Fruit fly (Drosophila melanogaster) whole organism, prepupa: ENCODE measurements around the gene CG11964.
A peak's percentile ranks its signal among the peaks of the same experiment; 100 is the strongest.

Source experiments
- Blimp-1 ChIP-seq: fragments of 200-800 bp; sonication (Bioruptor generic); optimal IDR thresholded peaks from 3 replicates; lab custom pipeline; 2017; ENCODE audit warnings: missing biosample characterization, missing genetic modification characterization, mild to moderate bottlenecking, moderate library complexity, missing genetic modification reagents
- CG10631 ChIP-seq: fragments of 200-800 bp; sonication (Bioruptor generic); optimal IDR thresholded peaks from 2 replicates; lab custom pipeline; 2016; ENCODE audit warnings: missing biosample characterization, missing genetic modification characterization
- CG10669 ChIP-seq: fragments of 200-800 bp; sonication (Bioruptor generic); optimal IDR thresholded peaks from 3 replicates; lab custom pipeline; 2018; ENCODE audit warnings: missing biosample characterization, mild to moderate bottlenecking, missing genetic modification characterization, moderate library complexity
- CG11294 ChIP-seq: fragments of 200-800 bp; sonication (Bioruptor generic); IDR thresholded peaks from 2 replicates; pipeline ENCODE4 v1.3.6; 2022; ENCODE audit warnings: missing biosample characterization, missing genetic modification characterization
- CG11762 ChIP-seq: fragments of 200-800 bp; sonication (Bioruptor generic); optimal IDR thresholded peaks from 3 replicates; lab custom pipeline; 2016; ENCODE audit warnings: missing biosample characterization, missing genetic modification characterization; ENCODE audit not compliant: insufficient read depth
- CG1621 ChIP-seq: fragments of 200-800 bp; sonication (Bioruptor generic); optimal IDR thresholded peaks from 3 replicates; lab custom pipeline; 2018; ENCODE audit warnings: missing biosample characterization, mild to moderate bottlenecking, missing genetic modification characterization
- CG16779 ChIP-seq: fragments of 200-800 bp; sonication (Bioruptor generic); optimal IDR thresholded peaks from 3 replicates; lab custom pipeline; 2017; ENCODE audit warnings: missing biosample characterization, mild to moderate bottlenecking, missing genetic modification characterization
- CG3032 ChIP-seq: fragments of 200-800 bp; optimal IDR thresholded peaks from 2 replicates; lab custom pipeline; 2019; ENCODE audit warnings: missing biosample characterization, mild to moderate bottlenecking, missing genetic modification characterization, moderate library complexity
- CG31627 ChIP-seq: fragments of 200-800 bp; sonication (Bioruptor generic); optimal IDR thresholded peaks from 3 replicates; lab custom pipeline; 2016; ENCODE audit warnings: missing biosample characterization, missing genetic modification characterization
- CG32006 ChIP-seq: fragments of 200-800 bp; sonication (Bioruptor generic); optimal IDR thresholded peaks from 3 replicates; lab custom pipeline; 2017; ENCODE audit warnings: missing biosample characterization, mild to moderate bottlenecking, missing genetic modification characterization
- CG34406 ChIP-seq: fragments of 200-800 bp; sonication (Bioruptor generic); optimal IDR thresholded peaks from 3 replicates; lab custom pipeline; 2016; ENCODE audit warnings: missing biosample characterization, missing genetic modification characterization
- CG3919 ChIP-seq: fragments of 200-800 bp; sonication (Bioruptor generic); optimal IDR thresholded peaks from 3 replicates; lab custom pipeline; 2016; ENCODE audit warnings: missing biosample characterization, missing genetic modification characterization
- CG4318 ChIP-seq: fragments of 200-800 bp; sonication (Bioruptor generic); optimal IDR thresholded peaks from 3 replicates; lab custom pipeline; 2017; ENCODE audit warnings: missing biosample characterization, mild to moderate bottlenecking, missing genetic modification characterization
- CG6276 ChIP-seq: fragments of 200-800 bp; sonication (Bioruptor generic); optimal IDR thresholded peaks from 2 replicates; lab custom pipeline; 2017; ENCODE audit warnings: missing biosample characterization, mild to moderate bottlenecking, missing genetic modification characterization
- CG6792 ChIP-seq: fragments of 200-800 bp; sonication (Bioruptor generic); optimal IDR thresholded peaks from 3 replicates; lab custom pipeline; 2016; ENCODE audit warnings: missing biosample characterization, missing genetic modification characterization
- CG6808 ChIP-seq: fragments of 200-800 bp; sonication (Bioruptor generic); optimal IDR thresholded peaks from 3 replicates; lab custom pipeline; 2017; ENCODE audit warnings: missing biosample characterization, missing genetic modification characterization, mild to moderate bottlenecking, moderate library complexity, missing genetic modification reagents
- CG6854 ChIP-seq: fragments of 200-800 bp; sonication (Bioruptor generic); optimal IDR thresholded peaks from 2 replicates; lab custom pipeline; 2017; ENCODE audit warnings: missing biosample characterization, mild to moderate bottlenecking, missing genetic modification characterization
- CG7368 ChIP-seq: fragments of 200-800 bp; sonication (Bioruptor generic); optimal IDR thresholded peaks from 3 replicates; lab custom pipeline; 2016; ENCODE audit warnings: missing biosample characterization, missing genetic modification characterization
- CG8119 ChIP-seq: fragments of 200-800 bp; sonication (Bioruptor generic); IDR thresholded peaks from 3 replicates; pipeline ENCODE4 v1.3.6; 2022; ENCODE audit warnings: missing biosample characterization, missing genetic modification characterization
- CG8319 ChIP-seq: fragments of 200-800 bp; sonication (Bioruptor generic); optimal IDR thresholded peaks from 3 replicates; lab custom pipeline; 2016; ENCODE audit warnings: missing biosample characterization, missing genetic modification characterization
- CG8632 ChIP-seq: fragments of 200-800 bp; sonication (Bioruptor generic); optimal IDR thresholded peaks from 3 replicates; lab custom pipeline; 2016; ENCODE audit warnings: missing biosample characterization, missing genetic modification characterization
- CG9139 ChIP-seq: fragments of 200-800 bp; sonication (Bioruptor generic); optimal IDR thresholded peaks from 3 replicates; lab custom pipeline; 2017; ENCODE audit warnings: missing biosample characterization, mild to moderate bottlenecking, missing genetic modification characterization
- Eip75B ChIP-seq: fragments of 200-800 bp; sonication (Bioruptor generic); optimal IDR thresholded peaks from 3 replicates; lab custom pipeline; 2016; ENCODE audit warnings: missing biosample characterization, missing genetic modification characterization
- Eip78C ChIP-seq: fragments of 200-800 bp; sonication (Bioruptor generic); peaks from one replicate; lab custom pipeline; 2016; ENCODE audit warnings: missing biosample characterization, missing genetic modification characterization
- Eip93F ChIP-seq: fragments of 200-800 bp; sonication (Bioruptor generic); optimal IDR thresholded peaks from 2 replicates; lab custom pipeline; 2016; ENCODE audit warnings: missing biosample characterization, mild to moderate bottlenecking, missing genetic modification characterization
- Ets21C ChIP-seq: fragments of 200-800 bp; sonication (Bioruptor generic); optimal IDR thresholded peaks from 3 replicates; lab custom pipeline; 2016; ENCODE audit warnings: missing biosample characterization, missing genetic modification characterization
- Gug ChIP-seq: fragments of 200-800 bp; sonication (Bioruptor generic); IDR thresholded peaks from 2 replicates; pipeline ENCODE4 v1.3.6; 2022; ENCODE audit warnings: missing biosample characterization, missing genetic modification characterization
- Hr38 ChIP-seq: sonication (Bioruptor generic); optimal IDR thresholded peaks from 2 replicates; lab custom pipeline; 2016; ENCODE audit warnings: missing biosample characterization, missing genetic modification characterization
- Hr39 ChIP-seq: fragments of 200-800 bp; sonication (Bioruptor generic); optimal IDR thresholded peaks from 2 replicates; lab custom pipeline; 2016; ENCODE audit warnings: missing biosample characterization, missing genetic modification characterization
- Hr4 ChIP-seq: fragments of 200-800 bp; sonication (Bioruptor generic); optimal IDR thresholded peaks from 3 replicates; lab custom pipeline; 2016; ENCODE audit warnings: missing biosample characterization, missing genetic modification characterization
- Lpt ChIP-seq: fragments of 200-800 bp; sonication (Bioruptor generic); optimal IDR thresholded peaks from 3 replicates; lab custom pipeline; 2016; ENCODE audit warnings: missing biosample characterization, missing genetic modification characterization
- OdsH ChIP-seq: fragments of 200-800 bp; sonication (Bioruptor generic); optimal IDR thresholded peaks from 3 replicates; lab custom pipeline; 2016; ENCODE audit warnings: missing biosample characterization, missing genetic modification characterization
- Smox ChIP-seq: fragments of 200-800 bp; sonication (Bioruptor generic); optimal IDR thresholded peaks from 3 replicates; lab custom pipeline; 2016; ENCODE audit warnings: missing biosample characterization, missing genetic modification characterization
- Sox102F ChIP-seq: fragments of 200-800 bp; sonication (Bioruptor generic); optimal IDR thresholded peaks from 2 replicates; lab custom pipeline; 2016; ENCODE audit warnings: missing biosample characterization, mild to moderate bottlenecking, missing genetic modification characterization
- Sox14 ChIP-seq: fragments of 200-800 bp; sonication (Bioruptor generic); optimal IDR thresholded peaks from 3 replicates; lab custom pipeline; 2016; ENCODE audit warnings: missing biosample characterization, missing genetic modification characterization
- Sox15 ChIP-seq: fragments of 200-800 bp; sonication (Bioruptor generic); optimal IDR thresholded peaks from 3 replicates; lab custom pipeline; 2016; ENCODE audit warnings: missing biosample characterization, missing genetic modification characterization
- achi ChIP-seq: fragments of 200-800 bp; sonication (Bioruptor generic); optimal IDR thresholded peaks from 3 replicates; lab custom pipeline; 2016; ENCODE audit warnings: missing biosample characterization, missing genetic modification characterization
- acj6 ChIP-seq: fragments of 200-800 bp; sonication (Bioruptor generic); optimal IDR thresholded peaks from 3 replicates; lab custom pipeline; 2016; ENCODE audit warnings: missing biosample characterization, missing genetic modification characterization
- dac ChIP-seq: fragments of 200-800 bp; sonication (Bioruptor generic); optimal IDR thresholded peaks from 2 replicates; lab custom pipeline; 2017; ENCODE audit warnings: missing biosample characterization, mild to moderate bottlenecking, missing genetic modification characterization
- dsx ChIP-seq: fragments of 200-800 bp; optimal IDR thresholded peaks from 3 replicates; lab custom pipeline; 2019; ENCODE audit warnings: missing biosample characterization, mild to moderate bottlenecking, missing genetic modification characterization, moderate library complexity; ENCODE audit not compliant: poor library complexity, severe bottlenecking
- eg ChIP-seq: fragments of 200-800 bp; sonication (Bioruptor generic); IDR thresholded peaks from 3 replicates; pipeline ENCODE4 v1.3.6; 2022; ENCODE audit warnings: missing biosample characterization, missing genetic modification characterization
- fd59A ChIP-seq: fragments of 200-800 bp; sonication (Bioruptor generic); optimal IDR thresholded peaks from 2 replicates; lab custom pipeline; 2017; ENCODE audit warnings: missing biosample characterization, mild to moderate bottlenecking, missing genetic modification characterization, missing genetic modification reagents
- fkh ChIP-seq: fragments of 200-800 bp; sonication (Bioruptor generic); optimal IDR thresholded peaks from 3 replicates; lab custom pipeline; 2017; ENCODE audit warnings: missing biosample characterization, mild to moderate bottlenecking, missing genetic modification characterization, moderate library complexity
- lz ChIP-seq: fragments of 200-800 bp; sonication (Bioruptor generic); optimal IDR thresholded peaks from 3 replicates; lab custom pipeline; 2016; ENCODE audit warnings: missing biosample characterization, missing genetic modification characterization
- net ChIP-seq: fragments of 200-800 bp; sonication (Bioruptor generic); optimal IDR thresholded peaks from 3 replicates; lab custom pipeline; 2016; ENCODE audit warnings: missing biosample characterization, missing genetic modification characterization
- pdm3 ChIP-seq: fragments of 200-800 bp; sonication (Bioruptor generic); optimal IDR thresholded peaks from 3 replicates; lab custom pipeline; 2016; ENCODE audit warnings: missing biosample characterization, missing genetic modification characterization
- ss ChIP-seq, 2 experiments: fragments of 200-800 bp; sonication (Bioruptor generic); optimal IDR thresholded peaks; 2 replicates in 1 of 2; 3 replicates in 1 of 2; lab custom pipeline; 2017 to 2018; ENCODE audit warnings: mild to moderate bottlenecking in 2 of 2, missing biosample characterization in 2 of 2, missing genetic modification characterization in 2 of 2, moderate library complexity in 1 of 2

Gene CG11964

dm6 chr3R:8978768-8979167 lies 33.9 kb upstream of the CG11964 start (continued):
- TF ChIP-seq CG9139, result peak; percentile 25
- TF ChIP-seq CG32006 (GFP tag; lab: Kevin White, UChicago), result peak; percentile 63
- peak; percentile 37 for TF ChIP-seq CG3032 (tag; lab: Kevin White, UChicago)
- TF ChIP-seq Eip75B (GFP tag; lab: Kevin White, UChicago), result peak; percentile 51
- TF ChIP-seq CG8319, result peak; percentile 69
- peak; percentile 78 for TF ChIP-seq acj6 (GFP tag; lab: Kevin White, UChicago)
- peak; percentile 68 for TF ChIP-seq Sox102F (GFP tag; lab: Kevin White, UChicago)
- TF ChIP-seq CG10631 (GFP tag; lab: Kevin White, UChicago), result peak; percentile 70
- no peak for TF ChIP-seq CG11294
- peak; percentile 25 for TF ChIP-seq Hr4 (GFP tag; lab: Kevin White, UChicago)
- peak; percentile 51 for TF ChIP-seq CG6808
- TF ChIP-seq Gug (GFP tag; lab: Robert Waterston, UW), result no peak
- no peak for TF ChIP-seq Lpt (GFP tag; lab: Kevin White, UChicago)
- no peak for TF ChIP-seq CG4318
- no peak for TF ChIP-seq CG16779
- TF ChIP-seq dsx (GFP tag; lab: Kevin White, UChicago), result no peak
- TF ChIP-seq CG6854 (GFP tag; lab: Kevin White, UChicago), result no peak
- TF ChIP-seq, all 60 proteins: peak for 46

- TF ChIP-seq CG4318 (no peak), CG11294 (no peak), CG3919 (no peak), CG10669 (no peak), OdsH (GFP tag; lab: Kevin White, UChicago) (no peak), Blimp-1 (no peak)
Observed at dm6 chr3R:8976073-8976593, 31.3 kb upstream of the CG11964 start.

- TF ChIP-seq dsx (GFP tag; lab: Kevin White, UChicago), result peak; percentile 13
- TF ChIP-seq CG10669, result peak; percentile 2
- no peak for TF ChIP-seq pdm3 (GFP tag; lab: Kevin White, UChicago)
- TF ChIP-seq net (GFP tag; lab: Kevin White, UChicago), result no peak
- no peak for TF ChIP-seq CG10631 (GFP tag; lab: Kevin White, UChicago)
- peak; percentile 29 for TF ChIP-seq CG1621 (tag; lab: Kevin White, UChicago)
- TF ChIP-seq CG6854 (GFP tag; lab: Kevin White, UChicago), result peak; percentile 13
- TF ChIP-seq CG7368 (GFP tag; lab: Kevin White, UChicago), result no peak
- TF ChIP-seq Sox14 (GFP tag; lab: Kevin White, UChicago), result no peak
- TF ChIP-seq Smox (GFP tag; lab: Kevin White, UChicago), result no peak
- TF ChIP-seq CG3919, result peak; percentile 2
- TF ChIP-seq Ets21C, result no peak
- no peak for TF ChIP-seq CG31627
- TF ChIP-seq lz (GFP tag; lab: Kevin White, UChicago), result no peak
- TF ChIP-seq Blimp-1, result peak; percentile 89
- no peak for TF ChIP-seq Eip93F (GFP tag; lab: Kevin White, UChicago)
- no peak for TF ChIP-seq Hr4 (GFP tag; lab: Kevin White, UChicago)
- TF ChIP-seq CG6276 (GFP tag; lab: Kevin White, UChicago), result peak; percentile 73
- peak; percentile 20 for TF ChIP-seq CG8632 (GFP tag; lab: Kevin White, UChicago)
- no peak for TF ChIP-seq Hr39
- TF ChIP-seq CG9139, result no peak
- TF ChIP-seq fkh (GFP tag; lab: Kevin White, UChicago), result no peak
- TF ChIP-seq acj6 (GFP tag; lab: Kevin White, UChicago), result no peak
- no peak for TF ChIP-seq CG11762 (GFP tag; lab: Kevin White, UChicago)
- TF ChIP-seq Sox102F (GFP tag; lab: Kevin White, UChicago), result no peak
- TF ChIP-seq Hr38 (GFP tag; lab: Kevin White, UChicago), result no peak
- peak; percentile 30 for TF ChIP-seq achi
- TF ChIP-seq eg, result peak; percentile 70
- TF ChIP-seq fd59A, result no peak
- TF ChIP-seq Lpt (GFP tag; lab: Kevin White, UChicago), result peak; percentile 42
- TF ChIP-seq CG6792 (GFP tag; lab: Kevin White, UChicago), result no peak
- TF ChIP-seq ss (GFP tag; optimal IDR thresholded peaks at IDR 0.05; lab: Kevin White, UChicago), result peak; percentile 25 to 76
- peak; percentile 38 for TF ChIP-seq dac (GFP tag; lab: Kevin White, UChicago)
- no peak for TF ChIP-seq Sox15 (GFP tag; lab: Kevin White, UChicago)
- TF ChIP-seq Eip78C (GFP tag; lab: Kevin White, UChicago), result peak; percentile 65
- no peak for TF ChIP-seq CG34406 (GFP tag; lab: Kevin White, UChicago)
- peak; percentile 66; the same call in 2 of the 3 replicates for TF ChIP-seq CG8119 (GFP tag; lab: Robert Waterston, UW)
- TF ChIP-seq OdsH (GFP tag; lab: Kevin White, UChicago), result no peak
Observed at dm6 chr3R:8971794-8972193, 27.0 kb upstream of the CG11964 start.
